Worm (Caenorhabditis elegans) whole organism, mixed stage, embryonic: ENCODE results near the gene sru-7.

Experiments used
- blmp-1 ChIP-seq: fragments of 150-350 bp; optimal IDR thresholded peaks from 2 replicates; lab custom pipeline; 2014; ENCODE audit warnings: missing biosample characterization, missing genetic modification characterization
- elt-3 ChIP-seq: fragments of 150-350 bp; optimal IDR thresholded peaks from 2 replicates; lab custom pipeline; 2014; ENCODE audit warnings: missing biosample characterization, missing genetic modification characterization
- lin-13 ChIP-seq: fragments of 150-350 bp; optimal IDR thresholded peaks from 2 replicates; lab custom pipeline; 2014; ENCODE audit warnings: missing biosample characterization, missing genetic modification characterization
- lsy-2 ChIP-seq: fragments of 150-350 bp; optimal IDR thresholded peaks from 2 replicates; lab custom pipeline; 2014; ENCODE audit warnings: missing biosample characterization, missing genetic modification characterization
- snpc-4 ChIP-seq: fragments of 150-350 bp; optimal IDR thresholded peaks from 2 replicates; lab custom pipeline; 2014; ENCODE audit warnings: missing biosample characterization, missing genetic modification characterization
- unc-120 ChIP-seq: sonication (generic microtip); optimal IDR thresholded peaks from 2 replicates; lab custom pipeline; 2017; ENCODE audit warnings: missing genetic modification characterization, missing compliant biosample characterization; ENCODE audit not compliant: poor library complexity, severe bottlenecking

- TF ChIP-seq snpc-4 (tag; lab: Kevin White, UChicago) (no peak), elt-3 (tag; lab: Kevin White, UChicago) (peak; percentile 19), lsy-2 (no peak), blmp-1 (tag; lab: Kevin White, UChicago) (no peak), lin-13 (tag; lab: Kevin White, UChicago) (no peak), unc-120 (tag; lab: Kevin White, UChicago) (no peak)
Observed at ce11 chrIV:8450534-8450933, 41.8 kb upstream of the sru-7 start.
